Worm (Caenorhabditis elegans): ENCODE results near the gene ver-3.

ce11 chrX:11042777-11043176, 50.5 kb downstream of the ver-3 start, which contains the start of gene C09F12.3:
- TF ChIP-seq F52B5.7 (tag; optimal IDR thresholded peaks at IDR 0.05) (no peak), sdz-38 (tag; optimal IDR thresholded peaks at IDR 0.05) (no peak)
